Worm (Caenorhabditis elegans) whole organism, late embryonic: Measurements from ENCODE around the gene T27E4.1.

Experiments
- dmd-4 ChIP-seq: sonication (generic microtip); optimal IDR thresholded peaks from 2 replicates; lab custom pipeline; 2016; ENCODE audit warnings: borderline replicate concordance, missing genetic modification characterization, missing compliant biosample characterization
- elt-2 ChIP-seq: sonication (generic microtip); optimal IDR thresholded peaks from 2 replicates; lab custom pipeline; 2016; ENCODE audit warnings: missing genetic modification reagents, missing genetic modification characterization, missing compliant biosample characterization
- fkh-10 ChIP-seq: fragments of 150-350 bp; optimal IDR thresholded peaks from 2 replicates; lab custom pipeline; 2014; ENCODE audit warnings: missing biosample characterization, missing genetic modification reagents, missing genetic modification characterization
- hlh-13 ChIP-seq: fragments of 200-800 bp; sonication (Bioruptor generic); optimal IDR thresholded peaks from 2 replicates; lab custom pipeline; 2018; ENCODE audit warnings: mild to moderate bottlenecking, missing genetic modification characterization, missing compliant biosample characterization
- rnt-1 ChIP-seq: sonication (generic microtip); optimal IDR thresholded peaks from 2 replicates; lab custom pipeline; 2016; ENCODE audit warnings: missing genetic modification characterization, missing compliant biosample characterization
- unc-86 ChIP-seq: sonication (generic microtip); optimal IDR thresholded peaks from 2 replicates; lab custom pipeline; 2016; ENCODE audit warnings: missing genetic modification characterization, missing compliant biosample characterization

DNA sequence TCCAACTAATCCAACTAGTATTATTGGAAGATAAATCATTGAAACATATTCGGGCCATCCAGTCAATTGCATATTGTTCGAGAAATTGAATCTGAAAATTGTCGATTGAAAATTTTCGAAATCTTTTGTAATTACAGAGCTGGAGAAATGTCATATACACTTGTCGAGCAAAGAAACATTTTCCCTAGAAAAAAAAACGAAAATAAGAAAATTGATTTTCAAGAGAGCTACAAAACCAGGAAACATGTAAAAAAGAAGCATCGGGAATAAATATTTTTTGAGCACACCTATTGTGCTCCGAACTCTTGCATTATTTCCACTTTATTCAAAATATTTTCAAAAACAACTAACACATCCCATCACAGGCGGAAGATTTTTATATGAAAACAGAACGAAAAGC lies 8.9 kb downstream of the T27E4.1 start, which contains the start of gene frpr-6:
- TF ChIP-seq elt-2 (tag; lab: Kevin White, UChicago), result no peak
- no peak for TF ChIP-seq unc-86
- TF ChIP-seq fkh-10 (GFP tag; lab: Kevin White, UChicago), result no peak
- TF ChIP-seq hlh-13 (GFP tag; lab: Kevin White, UChicago), result no peak
- no peak for TF ChIP-seq dmd-4 (tag; lab: Kevin White, UChicago)
- no peak for TF ChIP-seq rnt-1 (tag; lab: Kevin White, UChicago)
